Worm (Caenorhabditis elegans) whole organism, L4/young adult: ENCODE data around the gene srg-69.

ENCODE experiments used
- W03F9.2 ChIP-seq: fragments of 150-350 bp; optimal IDR thresholded peaks from 2 replicates; lab custom pipeline; 2014; ENCODE audit warnings: missing biosample characterization, missing genetic modification characterization
- him-1 ChIP-seq: sonication (generic microtip); optimal IDR thresholded peaks from 2 replicates; lab custom pipeline; 2016; ENCODE audit warnings: missing genotype, missing genetic modification reagents, missing genetic modification characterization, missing compliant biosample characterization

- TF ChIP-seq W03F9.2 (tag; lab: Kevin White, UChicago) (no peak), him-1 (no peak)
Measured at ce11 chrII:5387217-5387616, 31.7 kb downstream of the srg-69 start, which contains the start of gene ccpp-6.
